Worm (Caenorhabditis elegans): Measurements from ENCODE around the gene tmem-131.

DNA sequence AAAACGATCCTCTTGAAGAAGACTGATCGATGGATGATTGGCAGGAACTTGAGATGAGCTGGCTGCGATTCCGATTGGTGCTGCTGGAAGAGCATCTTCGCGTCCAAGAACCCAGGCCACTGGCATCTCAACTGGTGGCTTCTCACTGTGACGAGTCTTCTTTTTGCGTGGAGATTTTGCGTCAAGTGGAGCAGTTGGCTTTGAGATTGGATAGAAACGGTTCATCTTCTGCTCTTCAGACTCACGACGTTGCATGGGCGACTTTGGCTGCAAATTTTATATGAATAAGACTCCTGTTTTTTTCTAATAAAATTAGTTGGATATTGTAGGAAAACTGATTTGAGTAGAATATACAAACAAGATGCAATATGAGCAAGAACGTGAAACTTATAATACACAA, 12.8 kb upstream of the tmem-131 start:
- TF ChIP-seq med-1 (GFP tag; optimal IDR thresholded peaks at IDR 0.05; ENCODE audit: insufficient read depth) (no peak), T22C8.4 (GFP tag; IDR thresholded peaks at IDR 0.05) (no peak), cog-1 (tag; optimal IDR thresholded peaks at IDR 0.05) (no peak), tab-1 (GFP tag; IDR thresholded peaks at IDR 0.05) (no peak), flt-1 (GFP tag; IDR thresholded peaks at IDR 0.05) (no peak)
